Fruit fly (Drosophila melanogaster) whole organism, pupa: ENCODE measurements around the gene CG10140.

Experiments used
- CG10348 ChIP-seq: fragments of 200-800 bp; sonication (Bioruptor generic); IDR thresholded peaks from 2 replicates; pipeline ENCODE4 v1.3.6; 2022; ENCODE audit warnings: missing biosample characterization, missing genetic modification characterization
- CG12605 ChIP-seq: fragments of 200-800 bp; sonication (Bioruptor generic); IDR thresholded peaks from 2 replicates; pipeline ENCODE4 v1.3.6; 2022; ENCODE audit warnings: missing biosample characterization, missing genetic modification characterization
- CG13204 ChIP-seq: fragments of 200-800 bp; sonication (Bioruptor generic); optimal IDR thresholded peaks from 2 replicates; lab custom pipeline; 2018; ENCODE audit warnings: missing biosample characterization, mild to moderate bottlenecking, missing genetic modification characterization, moderate library complexity
- CG14655 ChIP-seq: fragments of 200-800 bp; sonication (Bioruptor generic); optimal IDR thresholded peaks from 3 replicates; lab custom pipeline; 2017; ENCODE audit warnings: mild to moderate bottlenecking, missing biosample characterization, missing genetic modification reagents, missing genetic modification characterization
- CG15710 ChIP-seq: fragments of 200-800 bp; sonication (Bioruptor generic); optimal IDR thresholded peaks from 2 replicates; lab custom pipeline; 2018; ENCODE audit warnings: missing biosample characterization, mild to moderate bottlenecking, missing genetic modification characterization, moderate library complexity
- CG17806 ChIP-seq: fragments of 200-800 bp; sonication (Bioruptor generic); optimal IDR thresholded peaks from 2 replicates; lab custom pipeline; 2018; ENCODE audit warnings: missing biosample characterization, mild to moderate bottlenecking, missing genetic modification characterization, moderate library complexity
- CG32121 ChIP-seq: fragments of 200-800 bp; sonication (Bioruptor generic); IDR thresholded peaks from 2 replicates; pipeline ENCODE4 v1.3.6; 2022; ENCODE audit warnings: missing biosample characterization, missing genetic modification characterization
- CG34367 ChIP-seq: fragments of 200-800 bp; sonication (Bioruptor generic); optimal IDR thresholded peaks from 2 replicates; lab custom pipeline; 2018; ENCODE audit warnings: missing biosample characterization, mild to moderate bottlenecking, missing genetic modification characterization
- CG4496 ChIP-seq: fragments of 200-800 bp; sonication (Bioruptor generic); IDR thresholded peaks from 3 replicates; pipeline ENCODE4 v1.3.6; 2022; ENCODE audit warnings: missing biosample characterization, missing genetic modification characterization
- CG8159 ChIP-seq: fragments of 200-800 bp; sonication (Bioruptor generic); optimal IDR thresholded peaks from 3 replicates; lab custom pipeline; 2018; ENCODE audit warnings: missing biosample characterization, mild to moderate bottlenecking, missing genetic modification characterization, moderate library complexity
- CG8301 ChIP-seq: fragments of 200-800 bp; sonication (Bioruptor generic); optimal IDR thresholded peaks from 2 replicates; lab custom pipeline; 2018; ENCODE audit warnings: missing biosample characterization, mild to moderate bottlenecking, missing genetic modification characterization
- CG9948 ChIP-seq: fragments of 200-800 bp; sonication (Bioruptor generic); optimal IDR thresholded peaks from 2 replicates; lab custom pipeline; 2018; ENCODE audit warnings: missing biosample characterization, mild to moderate bottlenecking, missing genetic modification characterization, moderate library complexity
- D1 ChIP-seq: fragments of 200-800 bp; sonication (Bioruptor generic); optimal IDR thresholded peaks from 2 replicates; lab custom pipeline; 2018; ENCODE audit warnings: missing biosample characterization, mild to moderate bottlenecking, missing genetic modification characterization, moderate library complexity
- EcR ChIP-seq: fragments of 200-800 bp; sonication (Bioruptor generic); optimal IDR thresholded peaks from 3 replicates; lab custom pipeline; 2019; ENCODE audit warnings: missing biosample characterization, missing genetic modification characterization, mild to moderate bottlenecking, moderate library complexity, missing genetic modification reagents
- Ets98B ChIP-seq: fragments of 200-800 bp; sonication (Bioruptor generic); IDR thresholded peaks from 2 replicates; pipeline ENCODE4 v1.3.6; 2022; ENCODE audit warnings: missing biosample characterization, missing genetic modification characterization
- Pif1A ChIP-seq: fragments of 200-800 bp; sonication (Bioruptor generic); optimal IDR thresholded peaks from 3 replicates; lab custom pipeline; 2016; ENCODE audit warnings: missing biosample characterization, missing genetic modification characterization
- Pif1B ChIP-seq: fragments of 200-800 bp; sonication (Bioruptor generic); optimal IDR thresholded peaks from 3 replicates; lab custom pipeline; 2016; ENCODE audit warnings: missing biosample characterization, missing genetic modification characterization
- Snoo ChIP-seq: fragments of 200-800 bp; sonication (Bioruptor generic); optimal IDR thresholded peaks from 3 replicates; lab custom pipeline; 2017; ENCODE audit warnings: missing biosample characterization, mild to moderate bottlenecking, missing genetic modification characterization, inconsistent platforms
- fd96Ca ChIP-seq: fragments of 200-800 bp; sonication (Bioruptor generic); IDR thresholded peaks from 3 replicates; pipeline ENCODE4 v1.3.6; 2022; ENCODE audit warnings: missing biosample characterization, missing genetic modification characterization
- gl ChIP-seq: fragments of 200-800 bp; sonication (Bioruptor generic); optimal IDR thresholded peaks from 2 replicates; lab custom pipeline; 2018; ENCODE audit warnings: missing biosample characterization, mild to moderate bottlenecking, missing genetic modification characterization
- rn ChIP-seq: fragments of 200-800 bp; sonication (Bioruptor generic); IDR thresholded peaks from 2 replicates; pipeline ENCODE4 v1.3.6; 2022; ENCODE audit warnings: missing biosample characterization, missing genetic modification characterization

CG10140 gene

dm6 chr3L:13486041-13486859 lies 46.0 kb upstream of the CG10140 start, which contains the start of the genes Abp1 and Tgi:
Abp1 (minus strand) TSS chr3L:13486280.
Tgi (plus strand) TSS chr3L:13486797.
- TF ChIP-seq CG32121 (GFP tag; lab: Robert Waterston, UW) (no peak), fd96Ca (GFP tag; lab: Robert Waterston, UW) (no peak), D1 (tag; lab: Kevin White, UChicago) (no peak), CG10348 (GFP tag; lab: Robert Waterston, UW) (no peak), EcR (GFP tag; lab: Kevin White, UChicago) (no peak), CG34367 (tag; lab: Kevin White, UChicago) (no peak), CG12605 (GFP tag; lab: Robert Waterston, UW) (no peak), CG13204 (no peak), gl (tag; lab: Kevin White, UChicago) (no peak), Pif1B (GFP tag; lab: Kevin White, UChicago) (no peak), CG15710 (tag; lab: Kevin White, UChicago) (no peak), Pif1A (GFP tag; lab: Kevin White, UChicago) (no peak), CG9948 (tag; lab: Kevin White, UChicago) (no peak), CG8159 (no peak), rn (no peak), CG17806 (tag; lab: Kevin White, UChicago) (no peak), CG4496 (GFP tag; lab: Robert Waterston, UW) (no peak), CG8301 (no peak), Ets98B (GFP tag; lab: Robert Waterston, UW) (no peak), CG14655 (GFP tag; lab: Kevin White, UChicago) (no peak)

- TF ChIP-seq Ets98B (GFP tag; lab: Robert Waterston, UW) (no peak), CG8301 (no peak), CG32121 (GFP tag; lab: Robert Waterston, UW) (no peak), CG15710 (tag; lab: Kevin White, UChicago) (no peak), EcR (GFP tag; lab: Kevin White, UChicago) (no peak), gl (tag; lab: Kevin White, UChicago) (no peak), D1 (tag; lab: Kevin White, UChicago) (no peak), CG14655 (GFP tag; lab: Kevin White, UChicago) (no peak)
Observed at dm6 chr3L:13480241-13480627, 40.0 kb upstream of the CG10140 start.

dm6 chr3L:13479609-13480240 lies 39.5 kb upstream of the CG10140 start:
- TF ChIP-seq Pif1A (GFP tag; lab: Kevin White, UChicago) (peak; percentile 65), CG14655 (GFP tag; lab: Kevin White, UChicago) (peak; percentile 73), Snoo (peak; percentile 32), CG10348 (GFP tag; lab: Robert Waterston, UW) (no peak), CG4496 (GFP tag; lab: Robert Waterston, UW) (peak; percentile 46; the same call in 1 of the 3 replicates), CG12605 (GFP tag; lab: Robert Waterston, UW) (no peak), CG13204 (no peak), fd96Ca (GFP tag; lab: Robert Waterston, UW) (peak; percentile 23; the same call in 1 of the 3 replicates), Pif1B (GFP tag; lab: Kevin White, UChicago) (peak; percentile 39), CG15710 (tag; lab: Kevin White, UChicago) (peak; percentile 37), CG8301 (peak; percentile 62), Ets98B (GFP tag; lab: Robert Waterston, UW) (no peak), gl (tag; lab: Kevin White, UChicago) (peak; percentile 6), EcR (GFP tag; lab: Kevin White, UChicago) (no peak), CG8159 (peak; percentile 44), rn (no peak), CG32121 (GFP tag; lab: Robert Waterston, UW) (peak; percentile 46; the same call in 1 of the 2 replicates), CG17806 (tag; lab: Kevin White, UChicago) (peak; percentile 35), D1 (tag; lab: Kevin White, UChicago) (no peak), CG9948 (tag; lab: Kevin White, UChicago) (peak; percentile 45), CG34367 (tag; lab: Kevin White, UChicago) (no peak)

dm6 chr3L:13479204-13479600 lies 38.9 kb upstream of the CG10140 start:
- TF ChIP-seq Pif1A (GFP tag; lab: Kevin White, UChicago) = no peak

dm6 chr3L:13478339-13479203 lies 38.3 kb upstream of the CG10140 start:
- TF ChIP-seq CG34367 (tag; lab: Kevin White, UChicago) (no peak), CG8301 (peak; percentile 13), CG15710 (tag; lab: Kevin White, UChicago) (peak; percentile 26), Ets98B (GFP tag; lab: Robert Waterston, UW) (no peak), CG4496 (GFP tag; lab: Robert Waterston, UW) (no peak), CG13204 (peak; percentile 76), CG9948 (tag; lab: Kevin White, UChicago) (no peak), CG32121 (GFP tag; lab: Robert Waterston, UW) (no peak), Pif1A (GFP tag; lab: Kevin White, UChicago) (peak; percentile 5), fd96Ca (GFP tag; lab: Robert Waterston, UW) (no peak), CG14655 (GFP tag; lab: Kevin White, UChicago) (peak; percentile 7), Pif1B (GFP tag; lab: Kevin White, UChicago) (no peak), CG17806 (tag; lab: Kevin White, UChicago) (peak; percentile 1), D1 (tag; lab: Kevin White, UChicago) (no peak), Snoo (peak; percentile 25), CG8159 (peak; percentile 42), CG12605 (GFP tag; lab: Robert Waterston, UW) (no peak), gl (tag; lab: Kevin White, UChicago) (no peak), CG10348 (GFP tag; lab: Robert Waterston, UW) (no peak), rn (no peak), EcR (GFP tag; lab: Kevin White, UChicago) (peak; percentile 88)
